Worm (Caenorhabditis elegans) whole organism, midembryonic: ENCODE measurements around the gene glo-1.

Experiments used
- T22C8.4 ChIP-seq: fragments of 200-800 bp; sonication (Bioruptor generic); IDR thresholded peaks from 2 replicates; pipeline ENCODE4 v1.3.6; 2022; ENCODE audit warnings: missing genetic modification characterization, missing compliant biosample characterization
- cog-1 ChIP-seq: sonication (generic microtip); optimal IDR thresholded peaks from 2 replicates; lab custom pipeline; 2016; ENCODE audit warnings: missing genetic modification characterization, missing compliant biosample characterization
- flt-1 ChIP-seq: fragments of 200-800 bp; sonication (Bioruptor generic); IDR thresholded peaks from 2 replicates; pipeline ENCODE4 v1.3.6; 2022; ENCODE audit warnings: missing genetic modification characterization, missing compliant biosample characterization
- klf-2 ChIP-seq: fragments of 200-800 bp; sonication (Bioruptor generic); conservative IDR thresholded peaks from 2 replicates; pipeline ENCODE4 v1.3.6; 2022; ENCODE audit warnings: missing genetic modification reagents, missing genetic modification characterization, missing compliant biosample characterization
- med-1 ChIP-seq: sonication (generic microtip); optimal IDR thresholded peaks from 2 replicates; lab custom pipeline; 2017; ENCODE audit warnings: missing genetic modification characterization, mild to moderate bottlenecking, missing compliant biosample characterization, antibody characterized with exemption, missing genetic modification reagents; ENCODE audit not compliant: insufficient read depth
- ref-1 ChIP-seq: fragments of 200-800 bp; sonication (Bioruptor generic); conservative IDR thresholded peaks from 2 replicates; pipeline ENCODE4 v1.3.6; 2022; ENCODE audit warnings: missing genetic modification reagents, missing genetic modification characterization, missing compliant biosample characterization
- tab-1 ChIP-seq: fragments of 200-800 bp; sonication (Bioruptor generic); IDR thresholded peaks from 2 replicates; pipeline ENCODE4 v1.3.6; 2022; ENCODE audit warnings: missing genetic modification characterization, missing compliant biosample characterization
- ztf-23 ChIP-seq: fragments of 200-800 bp; sonication (Bioruptor generic); IDR thresholded peaks from 2 replicates; pipeline ENCODE4 v1.3.6; 2022; ENCODE audit warnings: missing genetic modification reagents, missing genetic modification characterization, missing compliant biosample characterization
- ztf-29 ChIP-seq: fragments of 200-800 bp; sonication (Bioruptor generic); IDR thresholded peaks from 2 replicates; pipeline ENCODE4 v1.3.6; 2022; ENCODE audit warnings: missing genetic modification reagents, missing genetic modification characterization, missing compliant biosample characterization

Gene glo-1

DNA sequence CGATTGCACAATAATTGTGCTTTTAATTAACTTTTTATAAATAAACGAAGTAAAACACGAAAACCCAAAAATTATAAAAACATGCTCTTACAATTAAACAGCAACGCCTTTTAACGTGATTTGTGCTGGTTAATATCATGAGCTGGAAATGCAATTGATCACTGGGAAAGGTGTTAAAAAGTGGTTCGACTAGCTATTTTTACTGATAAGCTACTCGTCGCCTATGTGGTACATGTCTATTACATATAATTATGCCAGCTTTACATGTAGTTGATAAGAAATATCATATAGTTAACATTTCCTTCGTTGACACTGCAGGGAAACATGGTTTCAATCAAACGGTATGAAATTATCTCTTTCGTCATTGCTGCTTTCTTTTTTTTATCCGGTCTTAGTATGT is 23.9 kb downstream of the glo-1 start, which contains the start of gene scav-5:
Gene scav-5, plus strand, starts transcription at position 297 of the 400 bp plus-strand sequence.
- TF ChIP-seq tab-1 (GFP tag; lab: Robert Waterston, UW) (no peak), ztf-23 (no peak), cog-1 (tag; lab: Kevin White, UChicago) (no peak), T22C8.4 (GFP tag; lab: Robert Waterston, UW) (no peak), flt-1 (GFP tag; lab: Robert Waterston, UW) (no peak), ref-1 (no peak), ztf-29 (GFP tag; lab: Robert Waterston, UW) (no peak), klf-2 (GFP tag; lab: Robert Waterston, UW) (no peak), med-1 (no peak)

DNA sequence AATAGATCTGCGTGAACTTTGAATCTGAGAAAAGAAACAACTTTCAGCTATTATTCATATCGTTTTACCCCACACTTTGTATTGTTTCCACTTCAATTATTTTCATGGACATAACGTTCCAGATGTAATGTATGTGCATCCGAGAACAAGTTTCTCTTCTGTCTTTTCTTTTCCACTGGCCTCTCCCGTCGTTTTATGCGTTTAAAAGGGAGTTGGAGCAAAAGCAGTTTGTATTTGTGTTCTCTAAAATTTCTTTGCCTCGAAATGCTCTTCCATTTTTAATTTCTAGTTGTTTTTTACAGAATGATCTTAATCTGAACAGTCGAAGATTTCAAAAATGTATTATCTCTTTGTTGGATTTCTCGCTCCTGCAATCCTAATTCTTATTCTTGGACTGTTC is 25.4 kb downstream of the glo-1 start, which contains the start of gene R07B1.11:
Gene R07B1.11, plus strand, starts transcription at position 301 of the 400 bp plus-strand sequence.
- TF ChIP-seq flt-1 (GFP tag; lab: Robert Waterston, UW), result no peak

- TF ChIP-seq ztf-23, result no peak
Observed at ce11 chrX:9851745-9852330, 30.2 kb downstream of the glo-1 start, which contains the start of gene lec-7. TSS of gene lec-7 (plus strand) at chrX:9852041.

- TF ChIP-seq ztf-23 (no peak), flt-1 (GFP tag; lab: Robert Waterston, UW) (no peak), med-1 (no peak), cog-1 (tag; lab: Kevin White, UChicago) (no peak), ref-1 (no peak), ztf-29 (GFP tag; lab: Robert Waterston, UW) (no peak)
Observed at ce11 chrX:9850258-9850657, 31.8 kb downstream of the glo-1 start, which contains the start of gene lec-8. TSS of gene lec-8 (plus strand) at chrX:9850571.

ce11 chrX:9848214-9848789 is 33.7 kb downstream of the glo-1 start:
- TF ChIP-seq ztf-29 (GFP tag; lab: Robert Waterston, UW) (no peak), ztf-23 (no peak), ref-1 (no peak), cog-1 (tag; lab: Kevin White, UChicago) (no peak), tab-1 (GFP tag; lab: Robert Waterston, UW) (no peak), med-1 (no peak), flt-1 (GFP tag; lab: Robert Waterston, UW) (no peak), T22C8.4 (GFP tag; lab: Robert Waterston, UW) (no peak), klf-2 (GFP tag; lab: Robert Waterston, UW) (no peak)

- TF ChIP-seq cog-1 (tag; lab: Kevin White, UChicago), result no peak
- TF ChIP-seq flt-1 (GFP tag; lab: Robert Waterston, UW), result no peak
- no peak for TF ChIP-seq ztf-29 (GFP tag; lab: Robert Waterston, UW)
- TF ChIP-seq ref-1, result no peak
- no peak for TF ChIP-seq med-1
- TF ChIP-seq tab-1 (GFP tag; lab: Robert Waterston, UW), result no peak
- no peak for TF ChIP-seq klf-2 (GFP tag; lab: Robert Waterston, UW)
- no peak for TF ChIP-seq ztf-23
- TF ChIP-seq T22C8.4 (GFP tag; lab: Robert Waterston, UW), result no peak
Observed at ce11 chrX:9846975-9847374, 35.0 kb downstream of the glo-1 start, which contains the start of gene vab-15. TSS of gene vab-15 (plus strand) at chrX:9847275.

- TF ChIP-seq ztf-23 (no peak), ztf-29 (GFP tag; lab: Robert Waterston, UW) (no peak), cog-1 (tag; lab: Kevin White, UChicago) (no peak), klf-2 (GFP tag; lab: Robert Waterston, UW) (no peak), tab-1 (GFP tag; lab: Robert Waterston, UW) (no peak), flt-1 (GFP tag; lab: Robert Waterston, UW) (no peak), ref-1 (no peak), T22C8.4 (GFP tag; lab: Robert Waterston, UW) (no peak), med-1 (no peak)
Observed at ce11 chrX:9845916-9846315, 36.1 kb downstream of the glo-1 start.

DNA sequence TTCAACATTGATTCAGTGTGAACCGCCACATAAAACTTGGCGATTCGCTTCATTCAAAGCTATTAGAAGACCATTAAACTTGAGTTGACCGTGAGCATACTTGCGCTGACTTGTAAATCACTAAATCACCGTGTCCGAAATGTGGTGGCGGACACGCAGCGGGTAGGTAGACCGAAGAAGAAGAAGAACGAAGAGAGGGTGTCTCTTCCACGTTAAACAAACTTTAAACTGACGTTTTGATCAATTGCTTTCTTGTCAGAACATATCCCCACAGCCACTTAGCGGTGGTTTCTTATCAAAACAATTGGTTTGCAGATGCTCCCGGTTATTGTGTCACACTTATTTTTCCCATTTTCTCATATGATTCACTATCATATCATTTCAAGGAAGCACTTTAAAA is 38.4 kb downstream of the glo-1 start:
- TF ChIP-seq cog-1 (tag; lab: Kevin White, UChicago) (no peak), ztf-23 (no peak), klf-2 (GFP tag; lab: Robert Waterston, UW) (no peak), med-1 (no peak), tab-1 (GFP tag; lab: Robert Waterston, UW) (no peak), flt-1 (GFP tag; lab: Robert Waterston, UW) (no peak), T22C8.4 (GFP tag; lab: Robert Waterston, UW) (no peak), ztf-29 (GFP tag; lab: Robert Waterston, UW) (no peak), ref-1 (no peak)

- no peak for TF ChIP-seq flt-1 (GFP tag; lab: Robert Waterston, UW)
- TF ChIP-seq med-1, result no peak
- TF ChIP-seq tab-1 (GFP tag; lab: Robert Waterston, UW), result no peak
- TF ChIP-seq klf-2 (GFP tag; lab: Robert Waterston, UW), result no peak
- TF ChIP-seq ztf-29 (GFP tag; lab: Robert Waterston, UW), result no peak
- TF ChIP-seq ztf-23, result no peak
- TF ChIP-seq cog-1 (tag; lab: Kevin White, UChicago), result no peak
- TF ChIP-seq ref-1, result no peak
- TF ChIP-seq T22C8.4 (GFP tag; lab: Robert Waterston, UW), result no peak
Observed at ce11 chrX:9842102-9842501, 39.9 kb downstream of the glo-1 start.

DNA sequence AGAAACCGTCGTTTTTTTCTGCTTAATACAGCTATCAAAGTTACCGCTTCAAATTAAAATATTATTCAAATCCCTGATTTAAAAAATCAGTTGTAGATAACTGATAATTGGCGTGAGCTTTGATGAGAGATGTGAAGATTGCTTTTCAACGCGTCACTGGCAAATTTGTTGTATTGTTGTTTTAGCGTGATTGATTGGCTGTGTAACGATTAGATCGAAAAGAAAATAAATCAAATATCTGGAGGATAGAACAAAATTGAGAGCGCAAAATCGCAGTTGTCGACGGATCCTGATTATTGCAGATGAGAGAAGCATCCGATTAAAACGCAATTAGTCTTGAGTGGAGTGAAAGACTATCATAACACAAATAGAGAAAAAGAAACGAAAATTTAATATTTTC is 41.1 kb downstream of the glo-1 start:
- no peak for TF ChIP-seq ref-1
- TF ChIP-seq T22C8.4 (GFP tag; lab: Robert Waterston, UW), result no peak
- TF ChIP-seq ztf-29 (GFP tag; lab: Robert Waterston, UW), result no peak
- no peak for TF ChIP-seq med-1
- no peak for TF ChIP-seq cog-1 (tag; lab: Kevin White, UChicago)
- TF ChIP-seq klf-2 (GFP tag; lab: Robert Waterston, UW), result no peak
